Fruit fly (Drosophila melanogaster) whole organism, prepupa: ENCODE results near the gene CG7974.

Experiments
- CG10631 ChIP-seq: fragments of 200-800 bp; sonication (Bioruptor generic); optimal IDR thresholded peaks from 2 replicates; lab custom pipeline; 2016; ENCODE audit warnings: missing biosample characterization, missing genetic modification characterization
- CG10669 ChIP-seq: fragments of 200-800 bp; sonication (Bioruptor generic); optimal IDR thresholded peaks from 3 replicates; lab custom pipeline; 2018; ENCODE audit warnings: missing biosample characterization, mild to moderate bottlenecking, missing genetic modification characterization, moderate library complexity
- CG11294 ChIP-seq: fragments of 200-800 bp; sonication (Bioruptor generic); IDR thresholded peaks from 2 replicates; pipeline ENCODE4 v1.3.6; 2022; ENCODE audit warnings: missing biosample characterization, missing genetic modification characterization
- CG11762 ChIP-seq: fragments of 200-800 bp; sonication (Bioruptor generic); optimal IDR thresholded peaks from 3 replicates; lab custom pipeline; 2016; ENCODE audit warnings: missing biosample characterization, missing genetic modification characterization; ENCODE audit not compliant: insufficient read depth
- CG1621 ChIP-seq: fragments of 200-800 bp; sonication (Bioruptor generic); optimal IDR thresholded peaks from 3 replicates; lab custom pipeline; 2018; ENCODE audit warnings: missing biosample characterization, mild to moderate bottlenecking, missing genetic modification characterization
- CG16779 ChIP-seq: fragments of 200-800 bp; sonication (Bioruptor generic); optimal IDR thresholded peaks from 3 replicates; lab custom pipeline; 2017; ENCODE audit warnings: missing biosample characterization, mild to moderate bottlenecking, missing genetic modification characterization
- CG3032 ChIP-seq: fragments of 200-800 bp; optimal IDR thresholded peaks from 2 replicates; lab custom pipeline; 2019; ENCODE audit warnings: missing biosample characterization, mild to moderate bottlenecking, missing genetic modification characterization, moderate library complexity
- CG31627 ChIP-seq: fragments of 200-800 bp; sonication (Bioruptor generic); optimal IDR thresholded peaks from 3 replicates; lab custom pipeline; 2016; ENCODE audit warnings: missing biosample characterization, missing genetic modification characterization
- CG6163 ChIP-seq: fragments of 200-800 bp; sonication (Bioruptor generic); IDR thresholded peaks from 3 replicates; pipeline ENCODE4 v1.3.6; 2022; ENCODE audit warnings: missing biosample characterization, missing genetic modification characterization
- CG6276 ChIP-seq: fragments of 200-800 bp; sonication (Bioruptor generic); optimal IDR thresholded peaks from 2 replicates; lab custom pipeline; 2017; ENCODE audit warnings: missing biosample characterization, mild to moderate bottlenecking, missing genetic modification characterization
- CG6792 ChIP-seq: fragments of 200-800 bp; sonication (Bioruptor generic); optimal IDR thresholded peaks from 3 replicates; lab custom pipeline; 2016; ENCODE audit warnings: missing biosample characterization, missing genetic modification characterization
- CG6854 ChIP-seq: fragments of 200-800 bp; sonication (Bioruptor generic); optimal IDR thresholded peaks from 2 replicates; lab custom pipeline; 2017; ENCODE audit warnings: missing biosample characterization, mild to moderate bottlenecking, missing genetic modification characterization
- CG7368 ChIP-seq: fragments of 200-800 bp; sonication (Bioruptor generic); optimal IDR thresholded peaks from 3 replicates; lab custom pipeline; 2016; ENCODE audit warnings: missing biosample characterization, missing genetic modification characterization
- CG8119 ChIP-seq: fragments of 200-800 bp; sonication (Bioruptor generic); IDR thresholded peaks from 3 replicates; pipeline ENCODE4 v1.3.6; 2022; ENCODE audit warnings: missing biosample characterization, missing genetic modification characterization
- CG9139 ChIP-seq: fragments of 200-800 bp; sonication (Bioruptor generic); optimal IDR thresholded peaks from 3 replicates; lab custom pipeline; 2017; ENCODE audit warnings: missing biosample characterization, mild to moderate bottlenecking, missing genetic modification characterization
- Eip78C ChIP-seq: fragments of 200-800 bp; sonication (Bioruptor generic); peaks from one replicate; lab custom pipeline; 2016; ENCODE audit warnings: missing biosample characterization, missing genetic modification characterization
- Ets21C ChIP-seq: fragments of 200-800 bp; sonication (Bioruptor generic); optimal IDR thresholded peaks from 3 replicates; lab custom pipeline; 2016; ENCODE audit warnings: missing biosample characterization, missing genetic modification characterization
- Ets96B ChIP-seq: fragments of 200-800 bp; optimal IDR thresholded peaks from 2 replicates; lab custom pipeline; 2019; ENCODE audit warnings: missing biosample characterization, mild to moderate bottlenecking, missing genetic modification characterization, moderate library complexity
- Gug ChIP-seq: fragments of 200-800 bp; sonication (Bioruptor generic); IDR thresholded peaks from 2 replicates; pipeline ENCODE4 v1.3.6; 2022; ENCODE audit warnings: missing biosample characterization, missing genetic modification characterization
- Hr39 ChIP-seq: fragments of 200-800 bp; sonication (Bioruptor generic); optimal IDR thresholded peaks from 2 replicates; lab custom pipeline; 2016; ENCODE audit warnings: missing biosample characterization, missing genetic modification characterization
- Lpt ChIP-seq: fragments of 200-800 bp; sonication (Bioruptor generic); optimal IDR thresholded peaks from 3 replicates; lab custom pipeline; 2016; ENCODE audit warnings: missing biosample characterization, missing genetic modification characterization
- Met ChIP-seq: fragments of 200-800 bp; sonication (Bioruptor generic); optimal IDR thresholded peaks from 3 replicates; lab custom pipeline; 2016; ENCODE audit warnings: missing biosample characterization, missing genetic modification characterization
- OdsH ChIP-seq: fragments of 200-800 bp; sonication (Bioruptor generic); optimal IDR thresholded peaks from 3 replicates; lab custom pipeline; 2016; ENCODE audit warnings: missing biosample characterization, missing genetic modification characterization
- Smox ChIP-seq: fragments of 200-800 bp; sonication (Bioruptor generic); optimal IDR thresholded peaks from 3 replicates; lab custom pipeline; 2016; ENCODE audit warnings: missing biosample characterization, missing genetic modification characterization
- Sox102F ChIP-seq: fragments of 200-800 bp; sonication (Bioruptor generic); optimal IDR thresholded peaks from 2 replicates; lab custom pipeline; 2016; ENCODE audit warnings: missing biosample characterization, mild to moderate bottlenecking, missing genetic modification characterization
- Sox14 ChIP-seq: fragments of 200-800 bp; sonication (Bioruptor generic); optimal IDR thresholded peaks from 3 replicates; lab custom pipeline; 2016; ENCODE audit warnings: missing biosample characterization, missing genetic modification characterization
- achi ChIP-seq: fragments of 200-800 bp; sonication (Bioruptor generic); optimal IDR thresholded peaks from 3 replicates; lab custom pipeline; 2016; ENCODE audit warnings: missing biosample characterization, missing genetic modification characterization
- acj6 ChIP-seq: fragments of 200-800 bp; sonication (Bioruptor generic); optimal IDR thresholded peaks from 3 replicates; lab custom pipeline; 2016; ENCODE audit warnings: missing biosample characterization, missing genetic modification characterization
- cyc ChIP-seq: fragments of 200-800 bp; sonication (Bioruptor generic); optimal IDR thresholded peaks from 3 replicates; lab custom pipeline; 2016; ENCODE audit warnings: missing biosample characterization, missing genetic modification characterization
- dac ChIP-seq: fragments of 200-800 bp; sonication (Bioruptor generic); optimal IDR thresholded peaks from 2 replicates; lab custom pipeline; 2017; ENCODE audit warnings: missing biosample characterization, mild to moderate bottlenecking, missing genetic modification characterization
- esn ChIP-seq: fragments of 200-800 bp; sonication (Bioruptor generic); optimal IDR thresholded peaks from 2 replicates; lab custom pipeline; 2016; ENCODE audit warnings: missing biosample characterization, mild to moderate bottlenecking, missing genetic modification characterization, moderate library complexity
- fd59A ChIP-seq: fragments of 200-800 bp; sonication (Bioruptor generic); optimal IDR thresholded peaks from 2 replicates; lab custom pipeline; 2017; ENCODE audit warnings: missing biosample characterization, mild to moderate bottlenecking, missing genetic modification characterization, missing genetic modification reagents
- fd85E ChIP-seq: fragments of 200-800 bp; sonication (Bioruptor generic); optimal IDR thresholded peaks from 3 replicates; lab custom pipeline; 2016; ENCODE audit warnings: missing biosample characterization, missing genetic modification characterization
- fkh ChIP-seq: fragments of 200-800 bp; sonication (Bioruptor generic); optimal IDR thresholded peaks from 3 replicates; lab custom pipeline; 2017; ENCODE audit warnings: missing biosample characterization, mild to moderate bottlenecking, missing genetic modification characterization, moderate library complexity
- lz ChIP-seq: fragments of 200-800 bp; sonication (Bioruptor generic); optimal IDR thresholded peaks from 3 replicates; lab custom pipeline; 2016; ENCODE audit warnings: missing biosample characterization, missing genetic modification characterization
- net ChIP-seq: fragments of 200-800 bp; sonication (Bioruptor generic); optimal IDR thresholded peaks from 3 replicates; lab custom pipeline; 2016; ENCODE audit warnings: missing biosample characterization, missing genetic modification characterization
- pdm3 ChIP-seq: fragments of 200-800 bp; sonication (Bioruptor generic); optimal IDR thresholded peaks from 3 replicates; lab custom pipeline; 2016; ENCODE audit warnings: missing biosample characterization, missing genetic modification characterization
- salr ChIP-seq, 2 experiments: fragments of 200-800 bp; sonication (Bioruptor generic); optimal IDR thresholded peaks; 3 replicates each; lab custom pipeline; 2016 to 2018; ENCODE audit warnings: missing biosample characterization in 2 of 2, missing genetic modification characterization in 2 of 2, mild to moderate bottlenecking in 1 of 2
- ss ChIP-seq, 2 experiments: fragments of 200-800 bp; sonication (Bioruptor generic); optimal IDR thresholded peaks; 2 replicates in 1 of 2; 3 replicates in 1 of 2; lab custom pipeline; 2017 to 2018; ENCODE audit warnings: mild to moderate bottlenecking in 2 of 2, missing biosample characterization in 2 of 2, missing genetic modification characterization in 2 of 2, moderate library complexity in 1 of 2
- topi ChIP-seq: fragments of 200-800 bp; sonication (Bioruptor generic); optimal IDR thresholded peaks from 3 replicates; lab custom pipeline; 2016; ENCODE audit warnings: missing biosample characterization, missing genetic modification characterization

The CG7974 gene

DNA sequence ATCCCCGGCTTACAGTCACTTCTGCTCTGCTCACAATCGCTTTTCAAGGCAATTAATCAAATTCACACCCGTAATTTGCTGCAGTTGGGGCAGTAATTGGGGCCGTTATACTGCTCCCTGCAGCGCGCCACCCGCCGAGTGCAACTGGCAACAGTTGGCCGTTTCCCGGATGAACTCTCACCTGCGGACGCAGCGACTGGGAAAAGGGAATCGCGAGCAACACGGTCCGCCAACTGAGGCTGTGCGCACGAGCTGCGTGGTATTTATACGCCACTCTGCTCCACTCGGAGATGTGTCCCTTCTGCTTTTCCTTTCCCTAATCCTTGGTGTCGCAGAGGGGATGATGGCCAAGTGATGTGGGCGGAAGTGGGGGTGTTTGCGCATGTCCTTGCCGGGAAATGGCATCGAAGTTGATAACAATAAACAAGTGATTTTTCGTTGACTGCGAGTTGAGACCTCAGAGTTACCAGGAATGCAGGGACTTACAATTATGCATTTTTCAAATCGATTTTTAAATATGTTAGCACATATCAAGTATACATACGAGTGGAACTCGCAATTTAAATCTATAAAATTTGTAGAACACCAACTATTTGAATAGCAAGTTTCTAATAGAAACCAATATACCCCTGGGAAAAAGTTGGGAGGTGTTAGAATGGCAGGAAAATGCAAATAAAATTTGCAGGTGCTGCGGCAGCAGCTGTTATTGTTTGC is 35.7 kb upstream of the CG7974 start, which contains the start of gene GC (continued):
- 0 out of 3 replicates have a peak, but pooled peaks have one; percentile 28 for TF ChIP-seq CG8119 (GFP tag; lab: Robert Waterston, UW)
- no peak for TF ChIP-seq fd59A (GFP tag; lab: Kevin White, UChicago)
- no peak for TF ChIP-seq Ets96B (tag; lab: Kevin White, UChicago)
- no peak for TF ChIP-seq fkh (GFP tag; lab: Kevin White, UChicago)
- no peak for TF ChIP-seq ss (GFP tag; optimal IDR thresholded peaks at IDR 0.05; lab: Kevin White, UChicago)
- TF ChIP-seq salr (GFP tag; optimal IDR thresholded peaks at IDR 0.05; lab: Kevin White, UChicago): no peak
- peak; percentile 23 for TF ChIP-seq Ets21C
- TF ChIP-seq Eip78C: no peak
- TF ChIP-seq Gug (GFP tag; lab: Robert Waterston, UW): no peak
- TF ChIP-seq, all 60 proteins: peak for 13

DNA sequence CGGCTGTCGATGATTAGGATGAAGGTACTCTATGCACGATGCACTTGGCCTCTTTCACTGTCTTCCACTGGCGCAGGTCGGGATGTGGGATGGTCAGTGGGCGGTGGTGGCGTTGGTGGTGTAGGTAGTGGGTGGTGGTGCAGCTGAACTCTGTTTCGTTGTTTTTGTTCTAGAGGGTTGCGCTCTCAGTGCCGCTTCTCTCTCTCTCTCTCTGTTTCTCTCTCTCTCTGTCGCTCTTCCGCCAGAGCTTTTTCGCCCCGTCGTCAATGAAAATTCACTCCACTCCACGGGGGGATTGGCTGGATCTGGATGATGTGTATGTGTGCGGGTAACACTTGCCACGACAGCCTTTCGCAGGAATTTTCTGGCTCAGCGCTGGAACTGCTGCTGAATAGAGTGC is 28.1 kb upstream of the CG7974 start:
- no peak for TF ChIP-seq CG10631 (GFP tag; lab: Kevin White, UChicago)
- no peak for TF ChIP-seq CG6276 (GFP tag; lab: Kevin White, UChicago)
- no peak for TF ChIP-seq Met
- no peak for TF ChIP-seq Ets96B (tag; lab: Kevin White, UChicago)
- no peak for TF ChIP-seq CG16779 (tag; lab: Kevin White, UChicago)
- no peak for TF ChIP-seq Smox (GFP tag; lab: Kevin White, UChicago)
- no peak for TF ChIP-seq topi (GFP tag; lab: Kevin White, UChicago)
- no peak for TF ChIP-seq fd59A (GFP tag; lab: Kevin White, UChicago)
- TF ChIP-seq CG6854 (GFP tag; lab: Kevin White, UChicago): no peak
- no peak for TF ChIP-seq CG6792 (GFP tag; lab: Kevin White, UChicago)
- no peak for TF ChIP-seq achi (GFP tag; lab: Kevin White, UChicago)
- TF ChIP-seq fd85E (GFP tag; lab: Kevin White, UChicago): no peak
- no peak for TF ChIP-seq CG8119 (GFP tag; lab: Robert Waterston, UW)
- TF ChIP-seq Ets21C: no peak
- TF ChIP-seq, all 60 proteins: peak for 0

DNA sequence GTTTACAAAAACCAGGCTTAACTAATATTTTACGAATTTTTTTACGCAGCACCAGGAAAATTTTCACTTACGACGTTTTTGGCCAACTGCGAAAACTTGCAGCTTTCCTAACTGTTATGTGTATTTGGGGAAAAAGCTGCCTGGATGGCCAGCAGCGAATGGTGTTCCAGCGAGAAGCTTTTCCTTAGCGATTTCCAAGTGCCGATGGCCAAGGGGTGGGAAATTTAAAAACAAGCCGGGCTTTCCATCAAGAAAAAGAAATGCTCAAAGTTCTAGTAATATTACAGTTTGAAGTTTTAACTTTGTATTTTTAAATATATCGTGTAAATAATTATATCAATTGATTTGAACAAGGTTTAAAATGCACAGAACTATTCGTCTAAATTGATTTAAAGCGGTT is 27.3 kb upstream of the CG7974 start, which contains the start of gene nSyb:
nSyb (minus strand) TSS at position 101 of the 400 bp plus-strand sequence.
- TF ChIP-seq Lpt (GFP tag; lab: Kevin White, UChicago): no peak
- no peak for TF ChIP-seq CG16779 (tag; lab: Kevin White, UChicago)
- no peak for TF ChIP-seq CG6163
- no peak for TF ChIP-seq dac (GFP tag; lab: Kevin White, UChicago)
- no peak for TF ChIP-seq CG9139 (GFP tag; lab: Kevin White, UChicago)

DNA sequence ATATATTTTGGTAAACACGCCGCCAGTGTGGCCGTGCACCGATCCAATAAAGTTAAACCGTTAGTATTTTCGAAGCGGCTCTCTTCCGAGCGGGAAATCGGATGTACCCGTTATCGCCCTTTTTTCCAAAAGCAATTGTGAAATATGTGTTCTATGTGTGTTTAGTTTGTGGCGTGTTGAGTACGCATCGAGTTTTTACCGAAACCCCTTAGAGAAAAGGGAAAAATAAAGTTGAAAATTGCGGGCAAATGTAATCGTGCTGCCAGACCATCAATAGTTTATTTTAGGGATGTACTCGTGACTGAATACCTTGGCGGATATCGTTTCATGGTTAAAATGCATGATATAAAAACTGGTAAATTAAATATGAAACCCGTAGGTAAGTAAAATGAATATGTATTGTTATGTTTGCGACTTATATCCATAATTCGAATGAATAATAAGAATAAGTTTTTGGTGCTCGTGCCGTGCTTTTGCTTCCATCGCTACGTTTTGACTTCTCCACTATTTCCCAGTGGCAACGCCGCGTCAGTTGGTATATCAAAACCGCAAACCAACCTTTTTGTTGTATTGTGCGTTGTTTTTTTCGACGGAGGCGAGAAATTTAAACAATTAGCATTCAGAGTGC is 25.6 kb upstream of the CG7974 start, which contains the start of the genes Mettl2 and Bgb:
Mettl2 (minus strand) TSS at position 51 of the 628 bp plus-strand sequence.
Bgb (plus strand) TSS at position 527 of the 628 bp plus-strand sequence.
- TF ChIP-seq lz (peak; percentile 89), esn (peak; percentile 85), Gug (GFP tag; lab: Robert Waterston, UW) (peak; percentile 68; the same call in 1 of the 2 replicates), fd85E (GFP tag; lab: Kevin White, UChicago) (no peak), CG1621 (tag; lab: Kevin White, UChicago) (peak; percentile 47), CG6792 (GFP tag; lab: Kevin White, UChicago) (peak; percentile 75), CG11294 (GFP tag; lab: Robert Waterston, UW) (peak; percentile 54; the same call in 1 of the 2 replicates), CG8119 (GFP tag; lab: Robert Waterston, UW) (peak; percentile 53), Sox14 (GFP tag; lab: Kevin White, UChicago) (peak; percentile 78), Lpt (GFP tag; lab: Kevin White, UChicago) (no peak), CG11762 (peak; percentile 35), net (GFP tag; lab: Kevin White, UChicago) (no peak), topi (GFP tag; lab: Kevin White, UChicago) (peak; percentile 80), CG3032 (tag; lab: Kevin White, UChicago) (peak; percentile 81), Ets96B (tag; lab: Kevin White, UChicago) (peak; percentile 63), OdsH (GFP tag; lab: Kevin White, UChicago) (no peak), dac (GFP tag; lab: Kevin White, UChicago) (peak; percentile 42), ss (GFP tag; optimal IDR thresholded peaks at IDR 0.05; lab: Kevin White, UChicago) (peak in 1 of 2 experiments; percentile 39), cyc (peak; percentile 88), acj6 (GFP tag; lab: Kevin White, UChicago) (peak; percentile 82), CG10631 (GFP tag; lab: Kevin White, UChicago) (peak; percentile 83), CG31627 (GFP tag; lab: Kevin White, UChicago) (peak; percentile 90), CG7368 (GFP tag; lab: Kevin White, UChicago) (peak; percentile 40), pdm3 (GFP tag; lab: Kevin White, UChicago) (no peak), CG10669 (GFP tag; lab: Kevin White, UChicago) (no peak), Met (no peak), achi (GFP tag; lab: Kevin White, UChicago) (peak; percentile 73), Hr39 (peak; percentile 90), CG6163 (peak; percentile 83), Sox102F (no peak)
